Worm (Caenorhabditis elegans): ENCODE measurements around the gene ZK550.2.

- TF ChIP-seq madf-9 (GFP tag; conservative IDR thresholded peaks at IDR 0.05) (no peak), set-16 (GFP tag; IDR thresholded peaks at IDR 0.05) (no peak; the same call in 1 of the 2 replicates), aha-1 (tag) (no peak), nhr-237 (tag; optimal IDR thresholded peaks at IDR 0.05) (no peak)
Observed at ce11 chrIV:17280441-17280939, 35.1 kb downstream of the ZK550.2 start.
